Fruit fly (Drosophila melanogaster): ENCODE data around the gene niki.

- TF ChIP-seq toe (GFP tag; optimal IDR thresholded peaks at IDR 0.05) = peak; percentile 48
- TF ChIP-seq CG1620 (GFP tag; optimal IDR thresholded peaks at IDR 0.05) = peak; percentile 9
- TF ChIP-seq CG33017 (tag; optimal IDR thresholded peaks at IDR 0.05) = peak; percentile 97
- TF ChIP-seq Crg-1 (GFP tag; optimal IDR thresholded peaks at IDR 0.05) = peak; percentile 78
- TF ChIP-seq CG11617 (GFP tag; optimal IDR thresholded peaks at IDR 0.05) = peak; percentile 76
- TF ChIP-seq CG7045 (GFP tag; optimal IDR thresholded peaks at IDR 0.05) = peak; percentile 91
- TF ChIP-seq CG14711 (tag; optimal IDR thresholded peaks at IDR 0.05) = peak; percentile 88
Measured at dm6 chr3R:24810844-24811625, 14.4 kb downstream of the niki start.

All from whole organism, adult.